Fruit fly (Drosophila melanogaster): ENCODE results near the gene gammaSnap2.

dm6 chr3R:10147176-10147575 lies 26.0 kb upstream of the gammaSnap2 start:
- TF ChIP-seq EcR (GFP tag; optimal IDR thresholded peaks at IDR 0.05), result no peak
- no peak for TF ChIP-seq usp (GFP tag; optimal IDR thresholded peaks at IDR 0.05)
- no peak for TF ChIP-seq CG8478 (optimal IDR thresholded peaks at IDR 0.05)
- no peak for TF ChIP-seq psq (optimal IDR thresholded peaks at IDR 0.05)
- TF ChIP-seq pan (optimal IDR thresholded peaks at IDR 0.05), result no peak
